Worm (Caenorhabditis elegans) whole organism, midembryonic: ENCODE data around the gene F45D3.4.

Source experiments
- T22C8.4 ChIP-seq: fragments of 200-800 bp; sonication (Bioruptor generic); IDR thresholded peaks from 2 replicates; pipeline ENCODE4 v1.3.6; 2022; ENCODE audit warnings: missing genetic modification characterization, missing compliant biosample characterization
- cog-1 ChIP-seq: sonication (generic microtip); optimal IDR thresholded peaks from 2 replicates; lab custom pipeline; 2016; ENCODE audit warnings: missing genetic modification characterization, missing compliant biosample characterization
- flt-1 ChIP-seq: fragments of 200-800 bp; sonication (Bioruptor generic); IDR thresholded peaks from 2 replicates; pipeline ENCODE4 v1.3.6; 2022; ENCODE audit warnings: missing genetic modification characterization, missing compliant biosample characterization
- klf-2 ChIP-seq: fragments of 200-800 bp; sonication (Bioruptor generic); conservative IDR thresholded peaks from 2 replicates; pipeline ENCODE4 v1.3.6; 2022; ENCODE audit warnings: missing genetic modification reagents, missing genetic modification characterization, missing compliant biosample characterization
- med-1 ChIP-seq: sonication (generic microtip); optimal IDR thresholded peaks from 2 replicates; lab custom pipeline; 2017; ENCODE audit warnings: missing genetic modification characterization, mild to moderate bottlenecking, missing compliant biosample characterization, antibody characterized with exemption, missing genetic modification reagents; ENCODE audit not compliant: insufficient read depth
- ref-1 ChIP-seq: fragments of 200-800 bp; sonication (Bioruptor generic); conservative IDR thresholded peaks from 2 replicates; pipeline ENCODE4 v1.3.6; 2022; ENCODE audit warnings: missing genetic modification reagents, missing genetic modification characterization, missing compliant biosample characterization
- tab-1 ChIP-seq: fragments of 200-800 bp; sonication (Bioruptor generic); IDR thresholded peaks from 2 replicates; pipeline ENCODE4 v1.3.6; 2022; ENCODE audit warnings: missing genetic modification characterization, missing compliant biosample characterization
- ztf-23 ChIP-seq: fragments of 200-800 bp; sonication (Bioruptor generic); IDR thresholded peaks from 2 replicates; pipeline ENCODE4 v1.3.6; 2022; ENCODE audit warnings: missing genetic modification reagents, missing genetic modification characterization, missing compliant biosample characterization
- ztf-29 ChIP-seq: fragments of 200-800 bp; sonication (Bioruptor generic); IDR thresholded peaks from 2 replicates; pipeline ENCODE4 v1.3.6; 2022; ENCODE audit warnings: missing genetic modification reagents, missing genetic modification characterization, missing compliant biosample characterization

The F45D3.4 gene

ce11 chrV:12563187-12563586 lies 10.2 kb upstream of the F45D3.4 start, which contains the start of gene mrps-5:
TSS of gene mrps-5 (plus strand) at chrV:12563487.
- TF ChIP-seq ztf-29 (GFP tag; lab: Robert Waterston, UW) = no peak
- no peak for TF ChIP-seq ref-1 (GFP tag; lab: Robert Waterston, UW)
- no peak for TF ChIP-seq T22C8.4 (GFP tag; lab: Robert Waterston, UW)
- no peak for TF ChIP-seq med-1 (GFP tag; lab: Kevin White, UChicago)
- no peak for TF ChIP-seq klf-2 (GFP tag; lab: Robert Waterston, UW)
- no peak for TF ChIP-seq flt-1 (GFP tag; lab: Robert Waterston, UW)
- TF ChIP-seq tab-1 (GFP tag; lab: Robert Waterston, UW) = no peak
- TF ChIP-seq cog-1 (tag; lab: Kevin White, UChicago) = no peak
- no peak for TF ChIP-seq ztf-23 (GFP tag; lab: Robert Waterston, UW)

ce11 chrV:12560328-12560782 lies 7.4 kb upstream of the F45D3.4 start, which contains the start of gene sel-1:
TSS of gene sel-1 (plus strand) at chrV:12560732.
- TF ChIP-seq cog-1 (tag; lab: Kevin White, UChicago) (no peak), tab-1 (GFP tag; lab: Robert Waterston, UW) (no peak), ztf-23 (GFP tag; lab: Robert Waterston, UW) (no peak), flt-1 (GFP tag; lab: Robert Waterston, UW) (no peak), ref-1 (GFP tag; lab: Robert Waterston, UW) (no peak), med-1 (GFP tag; lab: Kevin White, UChicago) (no peak), T22C8.4 (GFP tag; lab: Robert Waterston, UW) (no peak), ztf-29 (GFP tag; lab: Robert Waterston, UW) (no peak), klf-2 (GFP tag; lab: Robert Waterston, UW) (no peak)

- no peak for TF ChIP-seq med-1 (GFP tag; lab: Kevin White, UChicago)
- no peak for TF ChIP-seq ref-1 (GFP tag; lab: Robert Waterston, UW)
- no peak for TF ChIP-seq ztf-23 (GFP tag; lab: Robert Waterston, UW)
These were observed 3.9 kb upstream of the F45D3.4 start for ce11 chrV:12556904-12557303.

ce11 chrV:12555872-12556271 lies 2.9 kb upstream of the F45D3.4 start:
- no peak for TF ChIP-seq ztf-29 (GFP tag; lab: Robert Waterston, UW)
- TF ChIP-seq ztf-23 (GFP tag; lab: Robert Waterston, UW) = no peak
- no peak for TF ChIP-seq med-1 (GFP tag; lab: Kevin White, UChicago)
- TF ChIP-seq ref-1 (GFP tag; lab: Robert Waterston, UW) = no peak
- no peak for TF ChIP-seq cog-1 (tag; lab: Kevin White, UChicago)
- TF ChIP-seq tab-1 (GFP tag; lab: Robert Waterston, UW) = no peak
- TF ChIP-seq flt-1 (GFP tag; lab: Robert Waterston, UW) = no peak
- no peak for TF ChIP-seq klf-2 (GFP tag; lab: Robert Waterston, UW)
- TF ChIP-seq T22C8.4 (GFP tag; lab: Robert Waterston, UW) = no peak

- TF ChIP-seq ztf-29 (GFP tag; lab: Robert Waterston, UW) (no peak), cog-1 (tag; lab: Kevin White, UChicago) (no peak), flt-1 (GFP tag; lab: Robert Waterston, UW) (no peak), tab-1 (GFP tag; lab: Robert Waterston, UW) (no peak), T22C8.4 (GFP tag; lab: Robert Waterston, UW) (no peak), med-1 (GFP tag; lab: Kevin White, UChicago) (no peak), klf-2 (GFP tag; lab: Robert Waterston, UW) (no peak), ztf-23 (GFP tag; lab: Robert Waterston, UW) (no peak), ref-1 (GFP tag; lab: Robert Waterston, UW) (no peak)
These were observed 1.4 kb upstream of the F45D3.4 start for ce11 chrV:12554172-12555031.

ce11 chrV:12553286-12553725 lies 315 bp upstream of the F45D3.4 start:
- TF ChIP-seq med-1 (GFP tag; lab: Kevin White, UChicago) (no peak), T22C8.4 (GFP tag; lab: Robert Waterston, UW) (no peak), klf-2 (GFP tag; lab: Robert Waterston, UW) (no peak), cog-1 (tag; lab: Kevin White, UChicago) (no peak), ztf-29 (GFP tag; lab: Robert Waterston, UW) (no peak), ztf-23 (GFP tag; lab: Robert Waterston, UW) (no peak), ref-1 (GFP tag; lab: Robert Waterston, UW) (no peak), flt-1 (GFP tag; lab: Robert Waterston, UW) (no peak), tab-1 (GFP tag; lab: Robert Waterston, UW) (no peak)

ce11 chrV:12551638-12552478 lies 1.1 kb downstream of the F45D3.4 start:
- TF ChIP-seq med-1 (GFP tag; lab: Kevin White, UChicago) (no peak), tab-1 (GFP tag; lab: Robert Waterston, UW) (no peak), ztf-23 (GFP tag; lab: Robert Waterston, UW) (no peak), T22C8.4 (GFP tag; lab: Robert Waterston, UW) (no peak), cog-1 (tag; lab: Kevin White, UChicago) (no peak), ref-1 (GFP tag; lab: Robert Waterston, UW) (no peak), ztf-29 (GFP tag; lab: Robert Waterston, UW) (no peak), klf-2 (GFP tag; lab: Robert Waterston, UW) (no peak), flt-1 (GFP tag; lab: Robert Waterston, UW) (no peak)

ce11 chrV:12550755-12551154 lies 2.2 kb downstream of the F45D3.4 start:
- TF ChIP-seq T22C8.4 (GFP tag; lab: Robert Waterston, UW) (no peak), ztf-23 (GFP tag; lab: Robert Waterston, UW) (no peak), med-1 (GFP tag; lab: Kevin White, UChicago) (no peak), klf-2 (GFP tag; lab: Robert Waterston, UW) (no peak), ztf-29 (GFP tag; lab: Robert Waterston, UW) (no peak), flt-1 (GFP tag; lab: Robert Waterston, UW) (no peak), ref-1 (GFP tag; lab: Robert Waterston, UW) (no peak), cog-1 (tag; lab: Kevin White, UChicago) (no peak), tab-1 (GFP tag; lab: Robert Waterston, UW) (no peak)
